Worm (Caenorhabditis elegans) whole organism, L2 larva: Measurements from ENCODE around the gene fbxa-224.

ENCODE experiments used
- ama-1 ChIP-seq: fragments of 150-350 bp; optimal IDR thresholded peaks from 2 replicates; lab custom pipeline; 2018; ENCODE audit warnings: inconsistent platforms
- mbf-1 ChIP-seq: sonication (generic microtip); optimal IDR thresholded peaks from 2 replicates; lab custom pipeline; 2017; ENCODE audit warnings: missing biosample characterization, missing genetic modification characterization
- nhr-11 ChIP-seq: fragments of 150-350 bp; optimal IDR thresholded peaks from 2 replicates; lab custom pipeline; 2014; ENCODE audit warnings: missing biosample characterization, missing genetic modification characterization
- unc-62 ChIP-seq: fragments of 150-350 bp; optimal IDR thresholded peaks from 2 replicates; lab custom pipeline; 2014; ENCODE audit warnings: missing biosample characterization, missing genetic modification reagents, missing genetic modification characterization

- TF ChIP-seq ama-1 (no peak), unc-62 (GFP tag; lab: Kevin White, UChicago) (no peak), mbf-1 (tag; lab: Kevin White, UChicago) (no peak), nhr-11 (tag; lab: Kevin White, UChicago) (no peak)
These were observed 42.9 kb downstream of the fbxa-224 start, which contains the start of gene C28F5.1 for ce11 chrII:7505005-7505404.
